Worm (Caenorhabditis elegans) whole organism, L2 larva: ENCODE measurements around the gene set-2.

ENCODE experiments used
- C34F6.9 ChIP-seq: fragments of 150-350 bp; optimal IDR thresholded peaks from 2 replicates; lab custom pipeline; 2014; ENCODE audit warnings: missing biosample characterization, missing genetic modification characterization
- F13H6.1 ChIP-seq: sonication (generic microtip); optimal IDR thresholded peaks from 2 replicates; lab custom pipeline; 2016; ENCODE audit warnings: missing genetic modification characterization, missing compliant biosample characterization
- R02D3.7 ChIP-seq: fragments of 150-350 bp; optimal IDR thresholded peaks from 2 replicates; lab custom pipeline; 2014; ENCODE audit warnings: missing biosample characterization, missing genetic modification characterization
- Y55F3AM.14 ChIP-seq: fragments of 200-800 bp; sonication (Bioruptor generic); optimal IDR thresholded peaks from 2 replicates; lab custom pipeline; 2018; ENCODE audit warnings: mild to moderate bottlenecking, missing genetic modification characterization, missing compliant biosample characterization
- ZK546.5 ChIP-seq: sonication (generic microtip); optimal IDR thresholded peaks from 2 replicates; lab custom pipeline; 2017; ENCODE audit warnings: missing biosample characterization, missing genetic modification characterization
- alr-1 ChIP-seq: fragments of 150-350 bp; optimal IDR thresholded peaks from 2 replicates; lab custom pipeline; 2014; ENCODE audit warnings: missing biosample characterization, missing genetic modification characterization
- aly-2 ChIP-seq: fragments of 150-350 bp; optimal IDR thresholded peaks from 2 replicates; lab custom pipeline; 2014; ENCODE audit warnings: missing biosample characterization, missing genetic modification characterization
- ama-1 ChIP-seq: fragments of 150-350 bp; optimal IDR thresholded peaks from 2 replicates; lab custom pipeline; 2018; ENCODE audit warnings: inconsistent platforms
- blmp-1 ChIP-seq: sonication (generic microtip); optimal IDR thresholded peaks from 2 replicates; lab custom pipeline; 2017; ENCODE audit warnings: missing genetic modification characterization, mild to moderate bottlenecking, missing compliant biosample characterization, antibody characterized with exemption, moderate library complexity; ENCODE audit not compliant: insufficient read depth
- ceh-16 ChIP-seq: fragments of 150-350 bp; optimal IDR thresholded peaks from 2 replicates; lab custom pipeline; 2014; ENCODE audit warnings: missing biosample characterization, missing genetic modification characterization
- ceh-82 ChIP-seq: fragments of 150-350 bp; optimal IDR thresholded peaks from 2 replicates; lab custom pipeline; 2014; ENCODE audit warnings: missing biosample characterization, missing genetic modification characterization
- crh-2 ChIP-seq: sonication (generic microtip); optimal IDR thresholded peaks from 2 replicates; lab custom pipeline; 2017; ENCODE audit warnings: missing biosample characterization, missing genetic modification characterization
- dmd-4 ChIP-seq: sonication (generic microtip); optimal IDR thresholded peaks from 2 replicates; lab custom pipeline; 2017; ENCODE audit warnings: missing biosample characterization, missing genetic modification characterization
- egl-27 ChIP-seq: sonication (generic microtip); optimal IDR thresholded peaks from 3 replicates; lab custom pipeline; 2017; ENCODE audit warnings: missing biosample characterization, missing genetic modification reagents, missing genetic modification characterization
- elt-1 ChIP-seq: fragments of 150-350 bp; optimal IDR thresholded peaks from 2 replicates; lab custom pipeline; 2014; ENCODE audit warnings: missing biosample characterization, missing genetic modification characterization
- elt-3 ChIP-seq: sonication (generic microtip); optimal IDR thresholded peaks from 2 replicates; lab custom pipeline; 2017; ENCODE audit warnings: missing biosample characterization, missing genetic modification characterization
- fos-1 ChIP-seq: fragments of 150-350 bp; optimal IDR thresholded peaks from 2 replicates; lab custom pipeline; 2014; ENCODE audit warnings: missing biosample characterization, missing genetic modification characterization
- gmeb-1 ChIP-seq: fragments of 150-350 bp; optimal IDR thresholded peaks from 2 replicates; lab custom pipeline; 2014; ENCODE audit warnings: missing biosample characterization, missing genetic modification characterization
- lin-11 ChIP-seq: fragments of 150-350 bp; sonication (generic microtip); optimal IDR thresholded peaks from 2 replicates; lab custom pipeline; 2014; ENCODE audit warnings: missing biosample characterization, missing genetic modification characterization, inconsistent platforms, mixed read lengths
- lin-13 ChIP-seq: fragments of 150-350 bp; optimal IDR thresholded peaks from 2 replicates; lab custom pipeline; 2014; ENCODE audit warnings: missing biosample characterization, missing genetic modification reagents, missing genetic modification characterization
- lin-39 ChIP-seq: fragments of 150-350 bp; optimal IDR thresholded peaks from 2 replicates; lab custom pipeline; 2014; ENCODE audit warnings: missing biosample characterization, missing genetic modification reagents, missing genetic modification characterization
- lsy-2 ChIP-seq, 2 experiments: fragments of 150-350 bp in 1 of 2; sonication (generic microtip) in 1 of 2; optimal IDR thresholded peaks; 2 replicates each; lab custom pipeline; 2014 to 2017; ENCODE audit warnings: missing biosample characterization in 2 of 2, missing genetic modification characterization in 2 of 2
- mab-5 ChIP-seq: fragments of 150-350 bp; optimal IDR thresholded peaks from 2 replicates; lab custom pipeline; 2014; ENCODE audit warnings: missing biosample characterization, missing genetic modification characterization
- mbf-1 ChIP-seq: sonication (generic microtip); optimal IDR thresholded peaks from 2 replicates; lab custom pipeline; 2017; ENCODE audit warnings: missing biosample characterization, missing genetic modification characterization
- mdl-1 ChIP-seq, 2 experiments: fragments of 150-350 bp in 1 of 2; sonication (generic microtip) in 1 of 2; optimal IDR thresholded peaks; 2 replicates each; lab custom pipeline; 2017; ENCODE audit warnings: missing biosample characterization in 2 of 2, missing genetic modification characterization in 2 of 2
- nhr-10 ChIP-seq: sonication (generic microtip); optimal IDR thresholded peaks from 2 replicates; lab custom pipeline; 2017; ENCODE audit warnings: missing biosample characterization, missing genetic modification characterization
- nhr-11 ChIP-seq: fragments of 150-350 bp; optimal IDR thresholded peaks from 2 replicates; lab custom pipeline; 2014; ENCODE audit warnings: missing biosample characterization, missing genetic modification characterization
- nhr-12 ChIP-seq: fragments of 150-350 bp; optimal IDR thresholded peaks from 2 replicates; lab custom pipeline; 2014; ENCODE audit warnings: missing biosample characterization, missing genetic modification characterization
- nhr-129 ChIP-seq: fragments of 150-350 bp; optimal IDR thresholded peaks from 2 replicates; lab custom pipeline; 2014; ENCODE audit warnings: missing biosample characterization, missing genetic modification characterization
- nhr-21 ChIP-seq: fragments of 150-350 bp; optimal IDR thresholded peaks from 2 replicates; lab custom pipeline; 2014; ENCODE audit warnings: missing biosample characterization, missing genetic modification characterization
- nhr-23 ChIP-seq: fragments of 150-350 bp; optimal IDR thresholded peaks from 2 replicates; lab custom pipeline; 2014; ENCODE audit warnings: missing biosample characterization, missing genetic modification reagents, missing genetic modification characterization
- nhr-237 ChIP-seq: fragments of 150-350 bp; optimal IDR thresholded peaks from 2 replicates; lab custom pipeline; 2014; ENCODE audit warnings: missing biosample characterization, missing genetic modification characterization
- nhr-25 ChIP-seq: fragments of 150-350 bp; sonication (generic microtip); optimal IDR thresholded peaks from 3 replicates; lab custom pipeline; 2014; ENCODE audit warnings: missing biosample characterization, missing genetic modification characterization
- nhr-6 ChIP-seq: fragments of 150-350 bp; optimal IDR thresholded peaks from 2 replicates; lab custom pipeline; 2014; ENCODE audit warnings: missing biosample characterization, missing genetic modification characterization
- nhr-77 ChIP-seq: fragments of 150-350 bp; optimal IDR thresholded peaks from 2 replicates; lab custom pipeline; 2014; ENCODE audit warnings: missing biosample characterization, missing genetic modification characterization
- peb-1 ChIP-seq: fragments of 150-350 bp; optimal IDR thresholded peaks from 2 replicates; lab custom pipeline; 2014; ENCODE audit warnings: missing biosample characterization, missing genetic modification characterization
- sem-4 ChIP-seq: fragments of 150-350 bp; optimal IDR thresholded peaks from 2 replicates; lab custom pipeline; 2014; ENCODE audit warnings: missing biosample characterization, missing genetic modification reagents, missing genetic modification characterization
- skn-1 ChIP-seq: sonication (generic microtip); optimal IDR thresholded peaks from 2 replicates; lab custom pipeline; 2017; ENCODE audit warnings: missing biosample characterization, missing genetic modification characterization
- sma-3 ChIP-seq: sonication (generic microtip); optimal IDR thresholded peaks from 2 replicates; lab custom pipeline; 2016; ENCODE audit warnings: missing genetic modification reagents, missing genetic modification characterization, missing compliant biosample characterization
- sma-9 ChIP-seq, 2 experiments: fragments of 150-350 bp in 1 of 2; sonication (generic microtip) in 1 of 2; optimal IDR thresholded peaks; 2 replicates each; lab custom pipeline; 2014 to 2016; ENCODE audit warnings: missing genetic modification characterization in 2 of 2, mild to moderate bottlenecking in 1 of 2, missing biosample characterization in 1 of 2, missing compliant biosample characterization in 1 of 2, missing genetic modification reagents in 1 of 2, moderate library complexity in 1 of 2
- snpc-4 ChIP-seq: fragments of 150-350 bp; optimal IDR thresholded peaks from 2 replicates; lab custom pipeline; 2014; ENCODE audit warnings: missing biosample characterization, missing genetic modification characterization
- unc-39 ChIP-seq: fragments of 150-350 bp; optimal IDR thresholded peaks from 2 replicates; lab custom pipeline; 2014; ENCODE audit warnings: missing biosample characterization, missing genetic modification characterization
- unc-55 ChIP-seq: fragments of 150-350 bp; sonication (generic microtip); optimal IDR thresholded peaks from 3 replicates; lab custom pipeline; 2014; ENCODE audit warnings: missing biosample characterization, missing genetic modification reagents, missing genetic modification characterization
- unc-62 ChIP-seq: fragments of 150-350 bp; optimal IDR thresholded peaks from 2 replicates; lab custom pipeline; 2014; ENCODE audit warnings: missing biosample characterization, missing genetic modification reagents, missing genetic modification characterization
- zag-1 ChIP-seq: fragments of 150-350 bp; optimal IDR thresholded peaks from 2 replicates; lab custom pipeline; 2014; ENCODE audit warnings: missing biosample characterization, missing genetic modification characterization
- ztf-1 ChIP-seq: fragments of 200-800 bp; sonication (Bioruptor generic); conservative IDR thresholded peaks from 2 replicates; pipeline ENCODE4 v1.3.6; 2022; ENCODE audit warnings: missing genetic modification characterization, missing compliant biosample characterization
- ztf-11 ChIP-seq: sonication (generic microtip); optimal IDR thresholded peaks from 2 replicates; lab custom pipeline; 2017; ENCODE audit warnings: missing biosample characterization, missing genetic modification characterization
- ztf-4 ChIP-seq: fragments of 150-350 bp; optimal IDR thresholded peaks from 2 replicates; lab custom pipeline; 2014; ENCODE audit warnings: missing biosample characterization, missing genetic modification characterization

Gene set-2

ce11 chrIII:4903784-4904183 is 26.2 kb downstream of the set-2 start, which contains the start of gene kbp-2:
kbp-2 (minus strand) TSS chrIII:4903884.
- TF ChIP-seq elt-3 (tag; lab: Kevin White, UChicago) (no peak), lin-11 (tag; lab: Kevin White, UChicago) (no peak), unc-39 (no peak), unc-55 (GFP tag; lab: Kevin White, UChicago) (no peak), lin-13 (GFP tag; lab: Kevin White, UChicago) (no peak)
- TF ChIP-seq, all 48 proteins: peak for 0

DNA sequence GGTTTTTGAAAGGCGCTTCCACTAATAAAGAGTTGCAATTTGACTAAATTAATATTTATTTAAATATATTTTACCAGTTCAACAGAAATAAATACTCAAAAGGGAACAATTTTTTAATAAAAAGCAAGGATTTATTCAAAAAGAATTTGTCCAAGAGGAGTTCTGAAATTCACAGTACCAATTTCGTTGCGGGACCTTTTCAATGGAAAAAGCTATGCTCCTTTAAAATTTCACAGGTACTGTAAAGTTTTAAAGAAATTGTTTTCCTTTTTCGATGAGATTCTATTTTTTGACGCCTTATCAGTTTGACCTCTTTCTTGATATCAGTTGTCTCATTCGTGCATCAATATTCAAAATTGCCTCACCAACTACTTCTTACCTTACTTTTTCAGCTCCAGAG is 29.7 kb downstream of the set-2 start, which contains the start of gene tag-340:
TSS of gene tag-340 (plus strand) at position 249 of the 400 bp plus-strand sequence.
- no peak for TF ChIP-seq mdl-1 (tag; optimal IDR thresholded peaks at IDR 0.05; lab: Kevin White, UChicago)
- TF ChIP-seq fos-1 (tag; lab: Kevin White, UChicago) = peak; percentile 28

- no peak for TF ChIP-seq elt-3 (tag; lab: Kevin White, UChicago)
- TF ChIP-seq sma-9 (GFP tag; optimal IDR thresholded peaks at IDR 0.05; lab: Kevin White, UChicago) = peak; percentile 99
- no peak for TF ChIP-seq sma-9 (tag; optimal IDR thresholded peaks at IDR 0.05; lab: Kevin White, UChicago)
- peak; percentile 94 to 97 for TF ChIP-seq lsy-2 (tag; optimal IDR thresholded peaks at IDR 0.05; lab: Kevin White, UChicago)
- peak; percentile 94 to 99 for TF ChIP-seq mdl-1 (tag; optimal IDR thresholded peaks at IDR 0.05; lab: Kevin White, UChicago)
- peak; percentile 41 for TF ChIP-seq skn-1
- TF ChIP-seq egl-27 = peak; percentile 98
- TF ChIP-seq lin-13 (GFP tag; lab: Kevin White, UChicago) = peak; percentile 98
- TF ChIP-seq nhr-21 (tag; lab: Kevin White, UChicago) = peak; percentile 99
- TF ChIP-seq ceh-16 (tag; lab: Kevin White, UChicago) = peak; percentile 99
- no peak for TF ChIP-seq unc-39
- TF ChIP-seq peb-1 (tag; lab: Kevin White, UChicago) = peak; percentile 41
- peak; percentile 100 for TF ChIP-seq fos-1 (tag; lab: Kevin White, UChicago)
- peak; percentile 99 for TF ChIP-seq nhr-129
- TF ChIP-seq aly-2 = no peak
- TF ChIP-seq gmeb-1 = peak; percentile 93
- peak; percentile 97 for TF ChIP-seq nhr-6 (tag; lab: Kevin White, UChicago)
- peak; percentile 65 for TF ChIP-seq nhr-12
- peak; percentile 19 for TF ChIP-seq elt-1 (tag; lab: Kevin White, UChicago)
- peak; percentile 92 for TF ChIP-seq ceh-82 (tag; lab: Kevin White, UChicago)
- 0 out of 2 replicates have a peak, but pooled peaks have one; percentile 58 for TF ChIP-seq ztf-1 (GFP tag; lab: Robert Waterston, UW)
- peak; percentile 99 for TF ChIP-seq nhr-25 (tag; lab: Kevin White, UChicago)
- TF ChIP-seq unc-55 (GFP tag; lab: Kevin White, UChicago) = peak; percentile 99
- no peak for TF ChIP-seq mbf-1 (tag; lab: Kevin White, UChicago)
- peak; percentile 95 for TF ChIP-seq unc-62 (GFP tag; lab: Kevin White, UChicago)
- peak; percentile 99 for TF ChIP-seq ztf-4
- TF ChIP-seq crh-2 (tag; lab: Kevin White, UChicago) = peak; percentile 99
- peak; percentile 68 for TF ChIP-seq dmd-4 (tag; lab: Kevin White, UChicago)
- peak; percentile 99 for TF ChIP-seq blmp-1 (tag; lab: Kevin White, UChicago)
- peak; percentile 99 for TF ChIP-seq lin-11 (tag; lab: Kevin White, UChicago)
- peak; percentile 36 for TF ChIP-seq ama-1 (lab: Kevin White, UChicago)
- TF ChIP-seq sma-3 = peak; percentile 100
- peak; percentile 77 for TF ChIP-seq lin-39 (tag; lab: Kevin White, UChicago)
- TF ChIP-seq nhr-77 (tag; lab: Kevin White, UChicago) = peak; percentile 89
- peak; percentile 96 for TF ChIP-seq mab-5 (tag; lab: Kevin White, UChicago)
- peak; percentile 99 for TF ChIP-seq C34F6.9
- TF ChIP-seq nhr-11 (tag; lab: Kevin White, UChicago) = no peak
- peak; percentile 98 for TF ChIP-seq zag-1 (tag; lab: Kevin White, UChicago)
- peak; percentile 99 for TF ChIP-seq Y55F3AM.14 (GFP tag; lab: Kevin White, UChicago)
- no peak for TF ChIP-seq nhr-23 (tag; lab: Kevin White, UChicago)
- TF ChIP-seq ZK546.5 (tag; lab: Kevin White, UChicago) = peak; percentile 88
- peak; percentile 67 for TF ChIP-seq alr-1 (tag; lab: Kevin White, UChicago)
- peak; percentile 69 for TF ChIP-seq R02D3.7 (tag; lab: Kevin White, UChicago)
- TF ChIP-seq ztf-11 (tag; lab: Kevin White, UChicago) = no peak
- peak; percentile 99 for TF ChIP-seq sem-4 (tag; lab: Kevin White, UChicago)
- TF ChIP-seq F13H6.1 (tag; lab: Kevin White, UChicago) = peak; percentile 100
- peak; percentile 87 for TF ChIP-seq nhr-237 (tag; lab: Kevin White, UChicago)
- TF ChIP-seq snpc-4 (tag; lab: Kevin White, UChicago) = peak; percentile 89
- TF ChIP-seq nhr-10 (tag; lab: Kevin White, UChicago) = peak; percentile 86
- TF ChIP-seq, all 48 proteins: peak for 41
Observed at ce11 chrIII:4899728-4900127, 30.3 kb downstream of the set-2 start.
